Worm (Caenorhabditis elegans): ENCODE data around the gene rpl-23.

The rpl-23 gene

DNA sequence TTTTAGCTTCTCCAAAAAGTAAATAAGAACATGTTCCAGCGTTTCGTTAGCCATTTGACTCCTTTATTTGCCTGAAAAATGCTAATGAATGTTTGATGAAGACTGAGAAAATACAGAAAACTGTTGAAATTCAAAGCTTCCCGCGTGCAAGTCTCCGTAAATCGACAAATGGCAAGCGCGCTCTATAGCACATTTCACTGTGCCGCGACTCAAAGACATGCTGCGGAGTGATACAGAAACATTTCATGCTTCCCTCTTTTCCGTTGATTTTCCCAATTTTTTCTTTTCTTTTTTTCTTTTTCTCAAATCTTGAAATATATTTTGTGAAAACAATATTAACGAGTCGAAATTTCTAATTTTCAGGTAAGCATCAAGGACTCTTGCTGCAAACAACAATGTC lies 27.0 kb downstream of the rpl-23 start, which contains the start of the genes ska-3 and rps-12 (continued):
- TF ChIP-seq dpl-1 (GFP tag; optimal IDR thresholded peaks at IDR 0.05) (peak; percentile 92), die-1 (tag; optimal IDR thresholded peaks at IDR 0.05) (no peak), egl-44 (GFP tag; IDR thresholded peaks at IDR 0.05) (no peak), ztf-22 (GFP tag; optimal IDR thresholded peaks at IDR 0.05) (peak; percentile 47), fkh-3 (tag; optimal IDR thresholded peaks at IDR 0.05) (no peak), hlh-12 (tag; optimal IDR thresholded peaks at IDR 0.05) (no peak), snpc-1.1 (tag; optimal IDR thresholded peaks at IDR 0.05; ENCODE audit: insufficient read depth) (peak; percentile 78), snpc-3.4 (tag; optimal IDR thresholded peaks at IDR 0.05) (peak; percentile 93), ZK185.1 (tag; optimal IDR thresholded peaks at IDR 0.05; ENCODE audit: poor library complexity, severe bottlenecking) (peak; percentile 97), T07F8.4 (tag; optimal IDR thresholded peaks at IDR 0.05) (no peak), aptf-2 (GFP tag; conservative IDR thresholded peaks at IDR 0.05) (peak; percentile 74), tbx-9 (tag; optimal IDR thresholded peaks at IDR 0.05; ENCODE audit: borderline replicate concordance) (no peak), cebp-2 (GFP tag; IDR thresholded peaks at IDR 0.05) (no peak), unc-130 (GFP tag; optimal IDR thresholded peaks at IDR 0.05) (peak; percentile 70), nhr-179 (tag; optimal IDR thresholded peaks at IDR 0.05) (no peak), C17E4.6 (GFP tag; IDR thresholded peaks at IDR 0.05) (peak; percentile 94), sea-2 (GFP tag; IDR thresholded peaks at IDR 0.05) (no peak), repo-1 (tag; optimal IDR thresholded peaks at IDR 0.05) (peak; percentile 90), mes-4 (tag; optimal IDR thresholded peaks at IDR 0.05) (no peak), ceh-40 (GFP tag; IDR thresholded peaks at IDR 0.05) (no peak), hmg-1.2 (GFP tag; IDR thresholded peaks at IDR 0.05) (peak; percentile 95), Y79H2A.3 (GFP tag; conservative IDR thresholded peaks at IDR 0.05) (peak; percentile 69), cebp-1 (GFP tag; IDR thresholded peaks at IDR 0.05) (peak; percentile 83), cebp-1 (tag; optimal IDR thresholded peaks at IDR 0.05) (peak; percentile 94), F33H1.4 (GFP tag; IDR thresholded peaks at IDR 0.05) (peak; percentile 93), Y67H2A.10 (GFP tag; conservative IDR thresholded peaks at IDR 0.05) (peak; percentile 82), B0261.1 (tag; optimal IDR thresholded peaks at IDR 0.05) (peak; percentile 16), attf-3 (GFP tag; conservative IDR thresholded peaks at IDR 0.05) (peak; percentile 82), ekl-4 (GFP tag; IDR thresholded peaks at IDR 0.05) (peak; percentile 96), gei-17 (GFP tag; optimal IDR thresholded peaks at IDR 0.05) (peak; percentile 79), ets-4 (GFP tag; optimal IDR thresholded peaks at IDR 0.05) (no peak), lir-1 (GFP tag; conservative IDR thresholded peaks at IDR 0.05) (peak; percentile 95), lin-40 (tag; optimal IDR thresholded peaks at IDR 0.05) (peak; percentile 97), F55B11.4 (tag; optimal IDR thresholded peaks at IDR 0.05; ENCODE audit: borderline replicate concordance, insufficient read depth) (no peak), nhr-120 (GFP tag; IDR thresholded peaks at IDR 0.05) (no peak), rpc-1 (optimal IDR thresholded peaks at IDR 0.05) (peak; percentile 17), rpc-1 (tag; optimal IDR thresholded peaks at IDR 0.05) (peak; percentile 0), let-526 (GFP tag; IDR thresholded peaks at IDR 0.05) (peak; percentile 96), C06A6.2 (GFP tag; conservative IDR thresholded peaks at IDR 0.05) (peak; percentile 92), tlf-1 (GFP tag; optimal IDR thresholded peaks at IDR 0.05) (peak; percentile 96), hmg-20 (GFP tag; IDR thresholded peaks at IDR 0.05) (peak; percentile 82), madf-6 (GFP tag; IDR thresholded peaks at IDR 0.05) (peak; percentile 95), hrde-1 (tag; optimal IDR thresholded peaks at IDR 0.05; ENCODE audit: borderline replicate concordance) (peak; percentile 57), ztf-26 (tag; optimal IDR thresholded peaks at IDR 0.05) (peak; percentile 95), madf-8 (GFP tag; conservative IDR thresholded peaks at IDR 0.05) (peak; percentile 77), ztf-18 (tag; optimal IDR thresholded peaks at IDR 0.05) (peak; percentile 79), bed-2 (GFP tag; IDR thresholded peaks at IDR 0.05) (no peak), akir-1 (GFP tag; optimal IDR thresholded peaks at IDR 0.05) (no peak), ceh-91 (GFP tag; IDR thresholded peaks at IDR 0.05) (peak; percentile 87), nhr-80 (tag; optimal IDR thresholded peaks at IDR 0.05) (peak; percentile 83)
